Fruit fly (Drosophila melanogaster): ENCODE results near the gene Glyp.

DNA sequence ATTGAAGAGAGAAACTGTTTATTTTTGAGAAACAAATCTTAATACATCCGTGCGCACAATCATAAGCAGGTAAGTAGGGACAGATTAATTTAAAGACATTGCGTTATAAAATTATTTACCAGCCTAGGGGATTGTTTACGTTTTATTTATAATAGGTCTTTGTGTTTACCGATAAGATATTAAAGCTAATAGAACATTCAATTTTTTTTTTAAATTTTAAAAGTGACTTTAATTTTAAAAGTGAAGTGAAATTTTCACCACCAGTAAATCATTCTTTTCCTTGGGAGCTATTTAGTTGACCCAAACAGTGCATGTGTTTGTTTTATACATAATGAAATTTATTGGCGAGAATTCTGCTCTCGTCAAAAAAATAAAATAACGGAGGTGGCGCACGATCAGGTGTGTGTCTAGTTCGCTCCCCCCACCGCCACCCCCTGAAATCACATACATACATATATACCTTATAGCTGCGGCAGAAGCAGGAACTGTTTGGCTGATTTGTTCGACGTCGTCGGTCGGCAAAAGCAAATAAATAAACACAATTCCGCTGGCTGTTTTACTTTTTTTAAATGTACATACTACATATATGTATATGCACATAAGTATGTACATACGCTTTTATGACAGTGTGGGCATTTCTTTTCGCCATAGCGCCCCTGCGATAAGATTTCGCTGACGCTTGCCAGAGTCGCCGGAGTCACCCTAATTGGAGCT is 45.5 kb downstream of the Glyp start:
- TF ChIP-seq CG8478 (optimal IDR thresholded peaks at IDR 0.05) (no peak), CTCF (optimal IDR thresholded peaks at IDR 0.05) (no peak)

Measured in S2 (cell line).